Fruit fly (Drosophila melanogaster): ENCODE data around the gene prage.

The prage gene

DNA sequence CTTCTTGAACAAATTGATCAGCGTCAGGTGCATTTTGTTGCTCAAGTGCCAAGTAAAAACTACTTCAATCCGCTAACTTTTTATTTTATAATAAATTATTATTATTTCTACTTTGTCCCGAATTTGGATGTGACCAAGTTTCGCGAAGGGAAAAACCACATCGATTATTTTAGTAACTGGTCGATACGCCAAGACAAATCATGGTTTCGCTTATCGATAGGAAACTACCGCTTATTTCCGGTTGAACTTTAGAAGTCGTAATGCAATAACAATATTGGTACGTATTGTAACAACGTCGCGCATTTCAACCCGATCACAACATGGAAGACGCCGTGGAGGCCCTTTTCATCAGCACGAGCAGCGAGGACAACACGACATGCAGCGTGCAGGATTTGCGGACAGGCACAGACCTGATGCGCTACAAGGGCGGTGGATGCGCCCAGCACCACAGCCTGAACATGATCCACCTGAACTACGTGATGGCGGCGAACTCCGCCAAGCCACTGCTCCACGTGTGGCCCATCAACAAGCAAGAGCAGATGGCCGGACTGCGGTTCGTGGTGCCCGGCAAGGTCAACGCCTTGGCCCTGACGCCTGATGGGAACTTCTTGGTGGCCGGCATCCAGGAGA, 103.7 kb downstream of the prage start, which contains the start of the genes CG14817 and CG14805 (continued):
- TF ChIP-seq CG34422 (GFP tag; IDR thresholded peaks at IDR 0.05): peak; percentile 58; the same call in 1 of the 3 replicates
- TF ChIP-seq Eip74EF (GFP tag; optimal IDR thresholded peaks at IDR 0.05): peak in 1 of 2 experiments; percentile 55
- TF ChIP-seq CG4424 (GFP tag; optimal IDR thresholded peaks at IDR 0.05): no peak
- peak; percentile 68 for TF ChIP-seq Hand (GFP tag; optimal IDR thresholded peaks at IDR 0.05)
- TF ChIP-seq sob (GFP tag; IDR thresholded peaks at IDR 0.05): peak; percentile 64
- peak; percentile 77; the same call in 2 of the 3 replicates for TF ChIP-seq CG11456 (GFP tag; IDR thresholded peaks at IDR 0.05)
- TF ChIP-seq CG10979 (tag; optimal IDR thresholded peaks at IDR 0.05): peak; percentile 63
- peak; percentile 87 for TF ChIP-seq BtbVII (GFP tag; optimal IDR thresholded peaks at IDR 0.05)
- TF ChIP-seq Nf-YC (tag; optimal IDR thresholded peaks at IDR 0.05): peak; percentile 67
- peak; percentile 12 for TF ChIP-seq her (GFP tag; optimal IDR thresholded peaks at IDR 0.05)

DNA sequence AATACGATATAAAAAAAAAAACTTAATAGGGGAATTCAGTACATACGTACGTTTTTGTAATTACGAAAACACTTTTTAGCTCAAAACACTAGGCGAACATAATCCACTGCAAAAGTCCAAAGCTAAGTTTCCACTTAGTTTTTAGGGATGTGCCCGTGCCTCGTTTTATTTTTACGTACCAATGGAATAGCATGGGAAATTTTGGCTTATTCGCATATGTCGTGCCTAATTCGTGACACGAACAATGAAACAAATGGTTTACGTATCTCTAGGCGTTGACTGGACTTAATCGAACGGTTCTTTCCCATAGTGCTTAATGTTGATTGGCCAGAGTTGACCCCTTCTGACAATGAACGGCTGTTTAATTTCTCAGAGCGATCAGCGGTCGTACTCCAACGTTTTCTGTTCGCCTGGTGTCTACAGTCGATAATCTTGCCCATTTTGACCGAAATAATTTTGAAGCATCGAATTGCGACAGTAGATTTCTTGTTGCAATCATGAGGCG, 106.1 kb downstream of the prage start, which contains the start of gene CG14818:
TSS of gene CG14818 (minus strand) at position 169 of the 505 bp plus-strand sequence.
- peak; percentile 72 for TF ChIP-seq pum (GFP tag; optimal IDR thresholded peaks at IDR 0.05)
- TF ChIP-seq HLH54F (GFP tag; optimal IDR thresholded peaks at IDR 0.05): peak; percentile 44
- peak; percentile 59 for TF ChIP-seq nmo (GFP tag; optimal IDR thresholded peaks at IDR 0.05)
- peak; percentile 43 for TF ChIP-seq vfl (GFP tag; optimal IDR thresholded peaks at IDR 0.05)
- peak; percentile 20 for TF ChIP-seq zen (tag; optimal IDR thresholded peaks at IDR 0.05)
- TF ChIP-seq Bdp1 (GFP tag; optimal IDR thresholded peaks at IDR 0.05): peak; percentile 47
- peak; percentile 97 for TF ChIP-seq Ets65A (GFP tag)
- 0 out of 3 replicates have a peak, but pooled peaks have one; percentile 39 for TF ChIP-seq so (GFP tag; IDR thresholded peaks at IDR 0.05)
- peak; percentile 72 for TF ChIP-seq Dbx (GFP tag; IDR thresholded peaks at IDR 0.05)
- TF ChIP-seq Chrac-16 (GFP tag; optimal IDR thresholded peaks at IDR 0.05): peak; percentile 53
- peak; percentile 65 for TF ChIP-seq ssp (GFP tag; IDR thresholded peaks at IDR 0.05)
- no peak for TF ChIP-seq CG31224 (GFP tag; IDR thresholded peaks at IDR 0.05)
- TF ChIP-seq CG7372 (GFP tag; IDR thresholded peaks at IDR 0.05): peak; percentile 56
- TF ChIP-seq zfh1 (GFP tag; IDR thresholded peaks at IDR 0.05): peak; percentile 77; the same call in 2 of the 3 replicates
- TF ChIP-seq caup (GFP tag; optimal IDR thresholded peaks at IDR 0.05; ENCODE audit: severe bottlenecking): peak; percentile 72
- no peak for TF ChIP-seq dan (GFP tag; IDR thresholded peaks at IDR 0.05)
- TF ChIP-seq fd64A (GFP tag; optimal IDR thresholded peaks at IDR 0.05): no peak
- TF ChIP-seq CG12071 (GFP tag; optimal IDR thresholded peaks at IDR 0.05): peak; percentile 45
- peak; percentile 51 for TF ChIP-seq CG9876 (GFP tag; optimal IDR thresholded peaks at IDR 0.05)
- peak; percentile 29; the same call in 2 of the 3 replicates for TF ChIP-seq croc (GFP tag; conservative IDR thresholded peaks at IDR 0.05)
- peak; percentile 32 for TF ChIP-seq CG13296 (GFP tag; optimal IDR thresholded peaks at IDR 0.05)
- no peak for TF ChIP-seq CG30020 (tag; optimal IDR thresholded peaks at IDR 0.05)
- peak; percentile 31 for TF ChIP-seq CG3163 (GFP tag; optimal IDR thresholded peaks at IDR 0.05)
- peak; percentile 54 for TF ChIP-seq CG9727 (GFP tag; optimal IDR thresholded peaks at IDR 0.05)
- TF ChIP-seq PHDP (tag; optimal IDR thresholded peaks at IDR 0.05): peak; percentile 51
- peak; percentile 44; the same call in 1 of the 2 replicates for TF ChIP-seq gsb (GFP tag; IDR thresholded peaks at IDR 0.05)
- TF ChIP-seq CG10462 (GFP tag; optimal IDR thresholded peaks at IDR 0.05): peak; percentile 14
- TF ChIP-seq CG4360 (GFP tag; IDR thresholded peaks at IDR 0.05): no peak
- TF ChIP-seq NfI (GFP tag; optimal IDR thresholded peaks at IDR 0.05): peak; percentile 53
- no peak for TF ChIP-seq sr (GFP tag; IDR thresholded peaks at IDR 0.05)
- no peak for TF ChIP-seq ftz-f1 (GFP tag; optimal IDR thresholded peaks at IDR 0.05)
- peak; percentile 90 for TF ChIP-seq Nf-YC (tag; optimal IDR thresholded peaks at IDR 0.05)
- no peak for TF ChIP-seq salm (tag; optimal IDR thresholded peaks at IDR 0.05)
- TF ChIP-seq dm (GFP tag; optimal IDR thresholded peaks at IDR 0.05): peak; percentile 25
- TF ChIP-seq ara (GFP tag; IDR thresholded peaks at IDR 0.05): peak; percentile 29; the same call in 1 of the 2 replicates
- peak; percentile 89 for TF ChIP-seq CG34224 (GFP tag; IDR thresholded peaks at IDR 0.05; ENCODE audit: partially characterized antibody)
- peak; percentile 68 for TF ChIP-seq slp2 (GFP tag; optimal IDR thresholded peaks at IDR 0.05)
- peak; percentile 26; the same call in 1 of the 2 replicates for TF ChIP-seq CG4730 (GFP tag; IDR thresholded peaks at IDR 0.05)
- peak; percentile 8 for TF ChIP-seq CG6813 (GFP tag; optimal IDR thresholded peaks at IDR 0.05)

All from whole organism, embryonic.